Fruit fly (Drosophila melanogaster) whole organism, embryonic: ENCODE data around the gene CG18302.
A peak's percentile ranks its signal among the peaks of the same experiment; 100 is the strongest.

Experiments used
- BtbVII ChIP-seq: fragments of 200-800 bp; sonication (Bioruptor generic); optimal IDR thresholded peaks from 3 replicates; lab custom pipeline; 2017; ENCODE audit warnings: missing biosample characterization, mild to moderate bottlenecking, missing genetic modification characterization
- CG10321 ChIP-seq: fragments of 200-800 bp; sonication (Bioruptor generic); IDR thresholded peaks from 2 replicates; pipeline ENCODE4 v1.3.6; 2022; ENCODE audit warnings: missing biosample characterization, missing genetic modification characterization
- CG10431 ChIP-seq: fragments of 200-800 bp; sonication (Bioruptor generic); optimal IDR thresholded peaks from 3 replicates; lab custom pipeline; 2018; ENCODE audit warnings: missing biosample characterization, mild to moderate bottlenecking, missing genetic modification characterization
- CG10979 ChIP-seq: fragments of 200-800 bp; sonication (Bioruptor generic); optimal IDR thresholded peaks from 2 replicates; lab custom pipeline; 2018; ENCODE audit warnings: missing biosample characterization, mild to moderate bottlenecking, missing genetic modification characterization, moderate library complexity
- CG11456 ChIP-seq: fragments of 200-800 bp; sonication (Bioruptor generic); IDR thresholded peaks from 3 replicates; pipeline ENCODE4 v1.3.6; 2022; ENCODE audit warnings: missing biosample characterization, missing genetic modification characterization
- CG13424 ChIP-seq: fragments of 200-800 bp; sonication (Bioruptor generic); optimal IDR thresholded peaks from 2 replicates; lab custom pipeline; 2019; ENCODE audit warnings: missing biosample characterization, mild to moderate bottlenecking, missing genetic modification characterization, moderate library complexity
- CG14860 ChIP-seq: fragments of 200-800 bp; sonication (Bioruptor generic); IDR thresholded peaks from 3 replicates; pipeline ENCODE4 v1.3.6; 2022; ENCODE audit warnings: missing biosample characterization, missing genetic modification characterization; ENCODE audit not compliant: partially characterized antibody
- CG1529 ChIP-seq: fragments of 200-800 bp; sonication (Bioruptor generic); optimal IDR thresholded peaks from 3 replicates; lab custom pipeline; 2018; ENCODE audit warnings: missing biosample characterization, missing genetic modification characterization
- CG15601 ChIP-seq: fragments of 200-800 bp; sonication (Bioruptor generic); optimal IDR thresholded peaks from 3 replicates; lab custom pipeline; 2019; ENCODE audit warnings: missing biosample characterization, mild to moderate bottlenecking, missing genetic modification characterization, moderate library complexity
- CG15696 ChIP-seq: fragments of 200-800 bp; sonication (Bioruptor generic); optimal IDR thresholded peaks from 2 replicates; lab custom pipeline; 2019; ENCODE audit warnings: missing biosample characterization, mild to moderate bottlenecking, missing genetic modification characterization, moderate library complexity
- CG3847 ChIP-seq: fragments of 200-800 bp; sonication (Bioruptor generic); IDR thresholded peaks from 2 replicates; pipeline ENCODE4 v1.3.6; 2022; ENCODE audit warnings: missing biosample characterization, missing genetic modification characterization
- CG4328 ChIP-seq: fragments of 200-800 bp; sonication (Bioruptor generic); optimal IDR thresholded peaks from 3 replicates; lab custom pipeline; 2017; ENCODE audit warnings: missing biosample characterization, missing genetic modification reagents, missing genetic modification characterization
- CG6254 ChIP-seq: fragments of 200-800 bp; sonication (Bioruptor generic); optimal IDR thresholded peaks from 3 replicates; lab custom pipeline; 2017; ENCODE audit warnings: mild to moderate bottlenecking, missing biosample characterization, missing genetic modification reagents, missing genetic modification characterization
- CG6689 ChIP-seq: fragments of 200-800 bp; sonication (Bioruptor generic); IDR thresholded peaks from 2 replicates; pipeline ENCODE4 v1.3.6; 2022; ENCODE audit warnings: missing biosample characterization, missing genetic modification characterization
- CG6791 ChIP-seq: fragments of 200-800 bp; sonication (Bioruptor generic); IDR thresholded peaks from 3 replicates; pipeline ENCODE4 v1.3.6; 2022; ENCODE audit warnings: missing biosample characterization, missing genetic modification characterization; ENCODE audit not compliant: partially characterized antibody
- CG7357 ChIP-seq: fragments of 200-800 bp; sonication (Bioruptor generic); IDR thresholded peaks from 3 replicates; pipeline ENCODE4 v1.3.6; 2022; ENCODE audit warnings: missing biosample characterization, missing genetic modification characterization
- CG8388 ChIP-seq: fragments of 200-800 bp; sonication (Bioruptor generic); optimal IDR thresholded peaks from 2 replicates; lab custom pipeline; 2019; ENCODE audit warnings: missing biosample characterization, mild to moderate bottlenecking, missing genetic modification characterization, moderate library complexity
- CG8944 ChIP-seq: fragments of 200-800 bp; sonication (Bioruptor generic); optimal IDR thresholded peaks from 3 replicates; lab custom pipeline; 2016; ENCODE audit warnings: missing biosample characterization, missing genetic modification characterization
- HLH3B ChIP-seq: fragments of 200-800 bp; sonication (Bioruptor generic); IDR thresholded peaks from 2 replicates; pipeline ENCODE4 v1.3.6; 2022; ENCODE audit warnings: missing biosample characterization, missing genetic modification characterization
- Hmr ChIP-seq: fragments of 200-800 bp; sonication (Bioruptor generic); optimal IDR thresholded peaks from 3 replicates; lab custom pipeline; 2017; ENCODE audit warnings: mild to moderate bottlenecking, missing biosample characterization, missing genetic modification reagents, missing genetic modification characterization
- Hmx ChIP-seq: fragments of 200-800 bp; sonication (Bioruptor generic); optimal IDR thresholded peaks from 2 replicates; lab custom pipeline; 2016; ENCODE audit warnings: missing biosample characterization, missing genetic modification characterization
- NFAT ChIP-seq: fragments of 200-800 bp; sonication (Bioruptor generic); IDR thresholded peaks from 2 replicates; pipeline ENCODE4 v1.3.6; 2022; ENCODE audit warnings: missing biosample characterization, missing genetic modification characterization
- Nf-YC ChIP-seq: fragments of 200-800 bp; optimal IDR thresholded peaks from 3 replicates; lab custom pipeline; 2019; ENCODE audit warnings: missing biosample characterization, mild to moderate bottlenecking, missing genetic modification characterization, moderate library complexity
- PHDP ChIP-seq: fragments of 200-800 bp; sonication (Bioruptor generic); optimal IDR thresholded peaks from 3 replicates; lab custom pipeline; 2018; ENCODE audit warnings: missing biosample characterization, mild to moderate bottlenecking, missing genetic modification characterization, moderate library complexity
- Sox100B ChIP-seq: fragments of 200-800 bp; sonication (Bioruptor generic); optimal IDR thresholded peaks from 3 replicates; lab custom pipeline; 2018; ENCODE audit warnings: missing biosample characterization, mild to moderate bottlenecking, missing genetic modification characterization
- Sry-β ChIP-seq: fragments of 200-800 bp; sonication (Bioruptor generic); optimal IDR thresholded peaks from 2 replicates; lab custom pipeline; 2018; ENCODE audit warnings: missing biosample characterization, mild to moderate bottlenecking, missing genetic modification characterization, moderate library complexity
- TFAM ChIP-seq: fragments of 200-800 bp; sonication (Bioruptor generic); optimal IDR thresholded peaks from 2 replicates; lab custom pipeline; 2017; ENCODE audit warnings: missing biosample characterization, missing genetic modification characterization, inconsistent platforms
- abd-A ChIP-seq: fragments of 200-800 bp; sonication (Bioruptor generic); optimal IDR thresholded peaks from 3 replicates; lab custom pipeline; 2019; ENCODE audit warnings: missing biosample characterization, mild to moderate bottlenecking, missing genetic modification characterization, moderate library complexity
- bsh ChIP-seq, 2 experiments: fragments of 200-800 bp; sonication (Bioruptor generic); optimal IDR thresholded peaks; 2 replicates each; lab custom pipeline; 2017 to 2018; ENCODE audit warnings: mild to moderate bottlenecking in 2 of 2, missing biosample characterization in 2 of 2, missing genetic modification characterization in 2 of 2, moderate library complexity in 1 of 2
- cg ChIP-seq: fragments of 200-800 bp; sonication (Bioruptor generic); optimal IDR thresholded peaks from 3 replicates; lab custom pipeline; 2019; ENCODE audit warnings: missing biosample characterization, mild to moderate bottlenecking, missing genetic modification characterization, moderate library complexity
- crc ChIP-seq: fragments of 200-800 bp; sonication (Bioruptor generic); optimal IDR thresholded peaks from 2 replicates; lab custom pipeline; 2016; ENCODE audit warnings: missing biosample characterization, missing genetic modification characterization
- crol ChIP-seq: fragments of 200-800 bp; sonication (Bioruptor generic); IDR thresholded peaks from 2 replicates; pipeline ENCODE4 v1.3.6; 2022; ENCODE audit warnings: missing biosample characterization, missing genetic modification characterization
- dmrt99B ChIP-seq: fragments of 200-800 bp; sonication (Bioruptor generic); optimal IDR thresholded peaks from 2 replicates; lab custom pipeline; 2018; ENCODE audit warnings: missing biosample characterization, mild to moderate bottlenecking, missing genetic modification characterization, moderate library complexity
- ewg ChIP-seq: fragments of 200-800 bp; sonication (Bioruptor generic); optimal IDR thresholded peaks from 3 replicates; lab custom pipeline; 2017; ENCODE audit warnings: mild to moderate bottlenecking, missing biosample characterization, missing genetic modification reagents, missing genetic modification characterization
- fu2 ChIP-seq: fragments of 200-800 bp; sonication (Bioruptor generic); optimal IDR thresholded peaks from 2 replicates; lab custom pipeline; 2016; ENCODE audit warnings: missing biosample characterization, missing genetic modification characterization
- gcm ChIP-seq: fragments of 200-800 bp; sonication (Bioruptor generic); optimal IDR thresholded peaks from 2 replicates; lab custom pipeline; 2019; ENCODE audit warnings: missing biosample characterization, mild to moderate bottlenecking, missing genetic modification characterization, moderate library complexity
- grau ChIP-seq: fragments of 200-800 bp; optimal IDR thresholded peaks from 3 replicates; lab custom pipeline; 2019; ENCODE audit warnings: missing biosample characterization, mild to moderate bottlenecking, missing genetic modification characterization, moderate library complexity
- jing ChIP-seq: fragments of 200-800 bp; sonication (Bioruptor generic); optimal IDR thresholded peaks from 2 replicates; lab custom pipeline; 2018; ENCODE audit warnings: missing biosample characterization, mild to moderate bottlenecking, missing genetic modification characterization
- kay ChIP-seq: fragments of 200-800 bp; sonication (Bioruptor generic); optimal IDR thresholded peaks from 2 replicates; lab custom pipeline; 2016; ENCODE audit warnings: missing biosample characterization, missing genetic modification characterization
- klu ChIP-seq: fragments of 200-800 bp; sonication (Bioruptor generic); IDR thresholded peaks from 2 replicates; pipeline ENCODE4 v1.3.6; 2022; ENCODE audit warnings: missing biosample characterization, missing genetic modification characterization
- lov ChIP-seq, 2 experiments: fragments of 200-800 bp in 1 of 2; fragments of >200 bp in 1 of 2; sonication (Bioruptor generic) in 1 of 2; IDR thresholded peaks in 1 of 2; optimal IDR thresholded peaks in 1 of 2; 2 replicates in 1 of 2; 3 replicates in 1 of 2; pipeline versions ENCODE4 v1.3.6 to Lab custom; 2017 to 2022; ENCODE audit warnings: missing biosample characterization in 1 of 2, missing genetic modification characterization in 1 of 2
- mld ChIP-seq: fragments of 200-800 bp; sonication (Bioruptor generic); IDR thresholded peaks from 3 replicates; pipeline ENCODE4 v1.3.6; 2022; ENCODE audit warnings: missing biosample characterization, missing genetic modification characterization; ENCODE audit not compliant: partially characterized antibody
- pho ChIP-seq: fragments of 200-800 bp; sonication (Bioruptor generic); optimal IDR thresholded peaks from 2 replicates; lab custom pipeline; 2016; ENCODE audit warnings: missing biosample characterization, missing genetic modification characterization
- rib ChIP-seq: fragments of 200-800 bp; sonication (Bioruptor generic); IDR thresholded peaks from 2 replicates; pipeline ENCODE4 v1.3.6; 2022; ENCODE audit warnings: missing biosample characterization, missing genetic modification characterization
- run ChIP-seq: fragments of 200-800 bp; sonication (Bioruptor generic); optimal IDR thresholded peaks from 3 replicates; lab custom pipeline; 2018; ENCODE audit warnings: missing biosample characterization, mild to moderate bottlenecking, missing genetic modification characterization
- salm ChIP-seq: fragments of 200-800 bp; sonication (Bioruptor generic); optimal IDR thresholded peaks from 2 replicates; lab custom pipeline; 2018; ENCODE audit warnings: missing biosample characterization, mild to moderate bottlenecking, missing genetic modification characterization
- scrt ChIP-seq: fragments of 200-800 bp; sonication (Bioruptor generic); optimal IDR thresholded peaks from 2 replicates; lab custom pipeline; 2018; ENCODE audit warnings: missing biosample characterization, mild to moderate bottlenecking, missing genetic modification characterization, moderate library complexity
- trh ChIP-seq: fragments of 200-800 bp; sonication (Bioruptor generic); optimal IDR thresholded peaks from 2 replicates; lab custom pipeline; 2016; ENCODE audit warnings: missing biosample characterization, missing genetic modification characterization

The CG18302 gene

DNA sequence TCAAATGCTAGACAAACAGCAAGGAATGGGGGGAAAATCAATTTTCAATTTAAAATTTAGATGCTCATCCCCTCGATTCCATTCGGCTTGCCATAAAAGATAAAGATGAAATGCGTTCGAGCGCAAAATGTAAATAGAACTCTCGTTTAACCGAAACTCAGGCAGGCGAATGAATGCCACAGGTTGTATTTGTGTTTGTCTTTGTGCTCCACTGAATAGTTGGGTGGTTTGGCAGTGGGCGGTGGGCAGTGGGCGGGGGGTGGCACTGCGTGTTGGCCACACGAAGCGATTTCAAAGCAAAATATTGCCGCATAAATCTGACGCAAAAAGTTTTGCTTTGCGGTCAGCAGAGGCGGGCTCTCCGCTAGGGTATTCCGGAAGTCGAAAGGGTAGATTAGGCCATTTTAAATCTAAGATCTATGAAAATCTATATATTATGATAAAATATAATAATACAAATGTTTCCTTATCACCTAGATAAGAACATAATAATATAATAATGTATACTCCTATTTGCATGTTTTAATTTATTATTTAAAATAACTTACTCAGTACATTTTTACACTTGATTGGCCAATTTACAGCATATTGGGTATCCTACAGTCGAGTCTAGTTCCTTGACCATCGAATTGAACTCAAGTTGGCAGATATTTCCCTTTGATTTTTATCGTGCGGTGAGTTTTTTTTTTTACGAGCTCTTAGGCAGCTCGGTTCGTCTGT, 11.8 kb upstream of the CG18302 start:
- TF ChIP-seq CG3847 (GFP tag; lab: Robert Waterston, UW) (peak; percentile 75), TFAM (GFP tag; lab: Kevin White, UChicago) (no peak), CG10431 (no peak), CG6791 (GFP tag; lab: Robert Waterston, UW) (no peak), dmrt99B (tag; lab: Kevin White, UChicago) (peak; percentile 74), PHDP (tag; lab: Kevin White, UChicago) (peak; percentile 55), grau (tag; lab: Kevin White, UChicago) (peak; percentile 75), klu (peak; percentile 49; the same call in 1 of the 2 replicates), CG4328 (no peak), NFAT (peak; percentile 42; the same call in 1 of the 2 replicates), cg (GFP tag; lab: Kevin White, UChicago) (no peak), ewg (GFP tag; lab: Kevin White, UChicago) (peak; percentile 36), rib (GFP tag; lab: Robert Waterston, UW) (no peak), Sox100B (GFP tag; lab: Kevin White, UChicago) (peak; percentile 68), scrt (GFP tag; lab: Kevin White, UChicago) (peak; percentile 85), jing (GFP tag; lab: Kevin White, UChicago) (no peak), BtbVII (GFP tag; lab: Kevin White, UChicago) (peak; percentile 56), kay (GFP tag; lab: Kevin White, UChicago) (no peak), crc (GFP tag; lab: Kevin White, UChicago) (no peak), CG14860 (GFP tag; lab: Robert Waterston, UW) (no peak), CG11456 (GFP tag; lab: Robert Waterston, UW) (peak; percentile 69; the same call in 2 of the 3 replicates), CG8944 (GFP tag; lab: Kevin White, UChicago) (no peak), fu2 (GFP tag; lab: Kevin White, UChicago) (no peak), bsh (GFP tag; optimal IDR thresholded peaks at IDR 0.05; lab: Kevin White, UChicago) (peak in 1 of 2 experiments; percentile 35), HLH3B (peak; percentile 37; the same call in 1 of the 2 replicates), crol (GFP tag; lab: Robert Waterston, UW) (peak; percentile 74), Hmx (GFP tag; lab: Kevin White, UChicago) (no peak), run (tag; lab: Kevin White, UChicago) (peak; percentile 47), CG15601 (tag; lab: Kevin White, UChicago) (peak; percentile 11), CG6689 (GFP tag; lab: Robert Waterston, UW) (peak; percentile 71; the same call in 1 of the 2 replicates), salm (tag; lab: Kevin White, UChicago) (peak; percentile 17), CG1529 (peak; percentile 13), lov (optimal IDR thresholded peaks at IDR 0.05; lab: Kevin White, UChicago) (no peak), lov (GFP tag; IDR thresholded peaks at IDR 0.05; lab: Robert Waterston, UW) (no peak), Nf-YC (no peak), gcm (GFP tag; lab: Kevin White, UChicago) (peak; percentile 19), mld (GFP tag; lab: Robert Waterston, UW) (no peak), CG7357 (peak; percentile 61), CG15696 (tag; lab: Kevin White, UChicago) (peak; percentile 29), CG8388 (GFP tag; lab: Kevin White, UChicago) (peak; percentile 21), trh (GFP tag; lab: Kevin White, UChicago) (peak; percentile 27), Hmr (GFP tag; lab: Kevin White, UChicago) (peak; percentile 79), CG6254 (GFP tag; lab: Kevin White, UChicago) (no peak), pho (GFP tag; lab: Kevin White, UChicago) (no peak), CG10321 (GFP tag; lab: Robert Waterston, UW) (no peak), CG13424 (tag; lab: Kevin White, UChicago) (peak; percentile 76), CG10979 (peak; percentile 34), abd-A (tag; lab: Kevin White, UChicago) (peak; percentile 62), Sry-β (GFP tag; lab: Kevin White, UChicago) (no peak)
